Worm (Caenorhabditis elegans): ENCODE data around the gene M04C3.5.

ce11 chrV:19428936-19429335, 20.6 kb upstream of the M04C3.5 start:
- no peak for TF ChIP-seq ztf-29 (GFP tag; IDR thresholded peaks at IDR 0.05)
- TF ChIP-seq flt-1 (GFP tag; IDR thresholded peaks at IDR 0.05), result no peak
- no peak for TF ChIP-seq cog-1 (tag; optimal IDR thresholded peaks at IDR 0.05)
- no peak for TF ChIP-seq klf-2 (GFP tag; conservative IDR thresholded peaks at IDR 0.05)
- TF ChIP-seq T22C8.4 (GFP tag; IDR thresholded peaks at IDR 0.05), result no peak
- TF ChIP-seq ztf-23 (GFP tag; IDR thresholded peaks at IDR 0.05), result no peak
- no peak for TF ChIP-seq med-1 (GFP tag; optimal IDR thresholded peaks at IDR 0.05; ENCODE audit: insufficient read depth)
- no peak for TF ChIP-seq tab-1 (GFP tag; IDR thresholded peaks at IDR 0.05)

Data from whole organism, midembryonic.